Worm (Caenorhabditis elegans): ENCODE measurements around the gene Y105C5A.1.

Y105C5A.1 gene

ce11 chrIV:15559065-15559464, 5.2 kb downstream of the Y105C5A.1 start:
- TF ChIP-seq unc-39 (tag; optimal IDR thresholded peaks at IDR 0.05) (no peak), elt-1 (tag; optimal IDR thresholded peaks at IDR 0.05; ENCODE audit: borderline replicate concordance, insufficient read depth) (no peak), drap-1 (GFP tag; optimal IDR thresholded peaks at IDR 0.05) (no peak), ceh-83 (GFP tag; optimal IDR thresholded peaks at IDR 0.05) (no peak), cnd-1 (tag; optimal IDR thresholded peaks at IDR 0.05) (no peak), ceh-39 (tag; optimal IDR thresholded peaks at IDR 0.05) (no peak), lin-13 (tag; optimal IDR thresholded peaks at IDR 0.05) (no peak), bed-3 (GFP tag; optimal IDR thresholded peaks at IDR 0.05) (no peak), sem-2 (GFP tag; optimal IDR thresholded peaks at IDR 0.05) (no peak), ham-2 (GFP tag; optimal IDR thresholded peaks at IDR 0.05) (no peak), elt-3 (tag; optimal IDR thresholded peaks at IDR 0.05) (no peak), nhr-2 (tag; optimal IDR thresholded peaks at IDR 0.05) (no peak)

- TF ChIP-seq hlh-1 (tag; optimal IDR thresholded peaks at IDR 0.05) (no peak), elt-3 (tag; optimal IDR thresholded peaks at IDR 0.05) (no peak), ztf-11 (tag; optimal IDR thresholded peaks at IDR 0.05) (no peak), tbx-8 (GFP tag; optimal IDR thresholded peaks at IDR 0.05) (no peak), unc-39 (tag; optimal IDR thresholded peaks at IDR 0.05) (no peak)
Observed at ce11 chrIV:15554771-15555170, 9.5 kb downstream of the Y105C5A.1 start.

- TF ChIP-seq bed-3 (GFP tag; optimal IDR thresholded peaks at IDR 0.05) = no peak
- TF ChIP-seq ham-2 (GFP tag; optimal IDR thresholded peaks at IDR 0.05) = no peak
- TF ChIP-seq unc-62 (GFP tag; optimal IDR thresholded peaks at IDR 0.05) = no peak
- TF ChIP-seq nhr-12 (tag; optimal IDR thresholded peaks at IDR 0.05) = no peak
- no peak for TF ChIP-seq sptf-1 (tag; optimal IDR thresholded peaks at IDR 0.05)
- TF ChIP-seq M03D4.4 (tag; optimal IDR thresholded peaks at IDR 0.05) = no peak
- no peak for TF ChIP-seq nhr-2 (tag; optimal IDR thresholded peaks at IDR 0.05)
- no peak for TF ChIP-seq blmp-1 (tag; optimal IDR thresholded peaks at IDR 0.05)
- TF ChIP-seq unc-39 (tag; optimal IDR thresholded peaks at IDR 0.05) = no peak
- no peak for TF ChIP-seq elt-1 (tag; optimal IDR thresholded peaks at IDR 0.05; ENCODE audit: borderline replicate concordance, insufficient read depth)
- TF ChIP-seq mep-1 (tag; optimal IDR thresholded peaks at IDR 0.05) = no peak
- no peak for TF ChIP-seq lsy-2 (tag; optimal IDR thresholded peaks at IDR 0.05)
- TF ChIP-seq lin-32 (GFP tag; optimal IDR thresholded peaks at IDR 0.05) = no peak
- no peak for TF ChIP-seq elt-3 (tag; optimal IDR thresholded peaks at IDR 0.05)
- no peak for TF ChIP-seq ztf-11 (tag; optimal IDR thresholded peaks at IDR 0.05)
- TF ChIP-seq hlh-1 (tag; optimal IDR thresholded peaks at IDR 0.05) = no peak
- TF ChIP-seq lin-13 (tag; optimal IDR thresholded peaks at IDR 0.05) = no peak
- TF ChIP-seq nhr-76 (tag; optimal IDR thresholded peaks at IDR 0.05) = no peak
- TF ChIP-seq mab-5 (tag; optimal IDR thresholded peaks at IDR 0.05) = no peak
- TF ChIP-seq ceh-83 (GFP tag; optimal IDR thresholded peaks at IDR 0.05) = no peak
Observed at ce11 chrIV:15539447-15539994, 24.7 kb downstream of the Y105C5A.1 start, which contains the start of gene Y73F8A.35. Y73F8A.35 (minus strand) TSS chrIV:15539944.

- TF ChIP-seq sem-2 (GFP tag; optimal IDR thresholded peaks at IDR 0.05) = no peak
- TF ChIP-seq mab-5 (tag; optimal IDR thresholded peaks at IDR 0.05) = no peak
- no peak for TF ChIP-seq lin-32 (GFP tag; optimal IDR thresholded peaks at IDR 0.05)
- TF ChIP-seq bed-3 (GFP tag; optimal IDR thresholded peaks at IDR 0.05) = no peak
- no peak for TF ChIP-seq ztf-11 (tag; optimal IDR thresholded peaks at IDR 0.05)
- TF ChIP-seq ces-1 (GFP tag; optimal IDR thresholded peaks at IDR 0.05) = no peak
- TF ChIP-seq lsy-2 (tag; optimal IDR thresholded peaks at IDR 0.05) = no peak
Observed at ce11 chrIV:15537338-15537737, 26.9 kb downstream of the Y105C5A.1 start.

- peak; percentile 57 for TF ChIP-seq lsy-2 (tag; optimal IDR thresholded peaks at IDR 0.05)
Observed at ce11 chrIV:15530486-15530885, 33.7 kb downstream of the Y105C5A.1 start.

ce11 chrIV:15528826-15529225, 35.4 kb downstream of the Y105C5A.1 start:
- TF ChIP-seq lsy-2 (tag; optimal IDR thresholded peaks at IDR 0.05) = peak; percentile 86

ce11 chrIV:15528234-15528633, 36.0 kb downstream of the Y105C5A.1 start, which contains the start of gene ari-1.4:
ari-1.4 (minus strand) TSS chrIV:15528528.
- no peak for TF ChIP-seq ham-2 (GFP tag; optimal IDR thresholded peaks at IDR 0.05)
- no peak for TF ChIP-seq mls-2 (tag; optimal IDR thresholded peaks at IDR 0.05)
- TF ChIP-seq ces-1 (GFP tag; optimal IDR thresholded peaks at IDR 0.05) = peak; percentile 7
